Worm (Caenorhabditis elegans): ENCODE results near the gene ZK809.9.

ZK809.9 gene

ce11 chrIV:11716414-11716813 lies 51.3 kb downstream of the ZK809.9 start:
- TF ChIP-seq him-1 (tag; optimal IDR thresholded peaks at IDR 0.05) (no peak), dao-5 (tag; optimal IDR thresholded peaks at IDR 0.05) (no peak), W03F9.2 (tag; optimal IDR thresholded peaks at IDR 0.05) (no peak)

- no peak for TF ChIP-seq him-1 (tag; optimal IDR thresholded peaks at IDR 0.05)
These were observed 52.2 kb downstream of the ZK809.9 start for ce11 chrIV:11717094-11717876.
